Worm (Caenorhabditis elegans) whole organism, L1 larva: ENCODE measurements around the gene ama-1.

Experiments used
- C04F5.9 ChIP-seq: sonication (generic microtip); optimal IDR thresholded peaks from 2 replicates; lab custom pipeline; 2016; ENCODE audit warnings: missing genetic modification characterization, missing compliant biosample characterization
- C16A3.4 ChIP-seq: fragments of 150-350 bp; optimal IDR thresholded peaks from 2 replicates; lab custom pipeline; 2014; ENCODE audit warnings: missing biosample characterization, missing genetic modification characterization
- C34B4.2 ChIP-seq: sonication (generic microtip); optimal IDR thresholded peaks from 2 replicates; lab custom pipeline; 2017; ENCODE audit warnings: mild to moderate bottlenecking, missing genetic modification characterization, missing compliant biosample characterization
- Y116A8C.19 ChIP-seq: sonication (generic microtip); optimal IDR thresholded peaks from 2 replicates; lab custom pipeline; 2016; ENCODE audit warnings: missing compliant biosample characterization, missing genetic modification characterization, borderline replicate concordance
- ceh-82 ChIP-seq, 3 experiments: fragments of 150-350 bp in 1 of 3; sonication (generic microtip) in 2 of 3; optimal IDR thresholded peaks; 2 replicates each; lab custom pipeline; 2014 to 2017; ENCODE audit warnings: missing biosample characterization in 3 of 3, missing genetic modification characterization in 3 of 3
- ceh-88 ChIP-seq: fragments of 200-800 bp; sonication (Bioruptor generic); IDR thresholded peaks from 2 replicates; pipeline ENCODE4 v1.3.6; 2022; ENCODE audit warnings: missing genetic modification characterization, missing compliant biosample characterization
- ces-1 ChIP-seq: fragments of 150-350 bp; optimal IDR thresholded peaks from 2 replicates; lab custom pipeline; 2014; ENCODE audit warnings: missing biosample characterization, missing genetic modification reagents, missing genetic modification characterization
- dsc-1 ChIP-seq: sonication (generic microtip); optimal IDR thresholded peaks from 2 replicates; lab custom pipeline; 2016; ENCODE audit warnings: mild to moderate bottlenecking, missing genetic modification characterization, missing compliant biosample characterization
- egl-13 ChIP-seq: sonication (generic microtip); optimal IDR thresholded peaks from 2 replicates; lab custom pipeline; 2016; ENCODE audit warnings: missing genotype, missing genetic modification reagents, missing genetic modification characterization, missing compliant biosample characterization
- egl-27 ChIP-seq, 2 experiments: fragments of 150-350 bp in 1 of 2; sonication (generic microtip); optimal IDR thresholded peaks; 3 replicates each; lab custom pipeline; 2017 to 2018; ENCODE audit warnings: missing biosample characterization in 2 of 2, missing genetic modification characterization in 2 of 2, missing genetic modification reagents in 2 of 2
- elt-2 ChIP-seq: sonication (generic microtip); optimal IDR thresholded peaks from 2 replicates; lab custom pipeline; 2016; ENCODE audit warnings: missing genetic modification characterization, mild to moderate bottlenecking, inconsistent platforms, missing compliant biosample characterization, missing genetic modification reagents
- ets-5 ChIP-seq: fragments of 200-800 bp; sonication (Bioruptor generic); IDR thresholded peaks from 2 replicates; pipeline ENCODE4 v1.3.6; 2022; ENCODE audit warnings: missing genetic modification characterization, missing compliant biosample characterization
- fkh-8 ChIP-seq: sonication (generic microtip); optimal IDR thresholded peaks from 2 replicates; lab custom pipeline; 2016; ENCODE audit warnings: mild to moderate bottlenecking, missing genetic modification characterization, missing compliant biosample characterization
- hpl-2 ChIP-seq: fragments of 150-350 bp; optimal IDR thresholded peaks from 2 replicates; lab custom pipeline; 2014; ENCODE audit warnings: missing biosample characterization, missing genetic modification reagents, missing genetic modification characterization
- lin-14 ChIP-seq: fragments of 200-800 bp; sonication (Bioruptor generic); optimal IDR thresholded peaks from 2 replicates; lab custom pipeline; 2018; ENCODE audit warnings: mild to moderate bottlenecking, missing genetic modification characterization, moderate library complexity, missing compliant biosample characterization
- lin-35 ChIP-seq, 2 experiments: fragments of 150-350 bp; optimal IDR thresholded peaks; 2 replicates each; lab custom pipeline; 2014; ENCODE audit warnings: missing biosample characterization in 2 of 2, missing genetic modification characterization in 2 of 2, missing genetic modification reagents in 2 of 2
- lin-39 ChIP-seq: fragments of 150-350 bp; optimal IDR thresholded peaks from 2 replicates; lab custom pipeline; 2014; ENCODE audit warnings: missing biosample characterization, missing genetic modification reagents, missing genetic modification characterization
- mdl-1 ChIP-seq, 2 experiments: fragments of 150-350 bp; optimal IDR thresholded peaks; 2 replicates each; lab custom pipeline; 2014 to 2017; ENCODE audit warnings: missing biosample characterization in 2 of 2, missing genetic modification characterization in 2 of 2, inconsistent platforms in 1 of 2
- nhr-11 ChIP-seq: fragments of 150-350 bp; optimal IDR thresholded peaks from 2 replicates; lab custom pipeline; 2014; ENCODE audit warnings: missing biosample characterization, missing genetic modification characterization
- nhr-12 ChIP-seq: sonication (generic microtip); optimal IDR thresholded peaks from 2 replicates; lab custom pipeline; 2017; ENCODE audit warnings: missing biosample characterization, missing genetic modification characterization
- nhr-20 ChIP-seq: sonication (generic microtip); optimal IDR thresholded peaks from 2 replicates; lab custom pipeline; 2016; ENCODE audit warnings: mild to moderate bottlenecking, missing genetic modification characterization, missing compliant biosample characterization
- nhr-28 ChIP-seq: fragments of 150-350 bp; optimal IDR thresholded peaks from 2 replicates; lab custom pipeline; 2014; ENCODE audit warnings: missing biosample characterization, missing genetic modification characterization
- nhr-71 ChIP-seq: sonication (generic microtip); optimal IDR thresholded peaks from 2 replicates; lab custom pipeline; 2016; ENCODE audit warnings: mild to moderate bottlenecking, missing genetic modification characterization, moderate library complexity, missing compliant biosample characterization
- nhr-76 ChIP-seq: sonication (generic microtip); optimal IDR thresholded peaks from 2 replicates; lab custom pipeline; 2017; ENCODE audit warnings: missing biosample characterization, missing genetic modification characterization
- nhr-84 ChIP-seq: sonication (generic microtip); optimal IDR thresholded peaks from 2 replicates; lab custom pipeline; 2017; ENCODE audit warnings: missing biosample characterization, missing genetic modification characterization
- pag-3 ChIP-seq: sonication (generic microtip); optimal IDR thresholded peaks from 2 replicates; lab custom pipeline; 2017; ENCODE audit warnings: missing genetic modification characterization, mild to moderate bottlenecking, missing compliant biosample characterization, antibody characterized with exemption, borderline replicate concordance; ENCODE audit not compliant: insufficient read depth
- pqm-1 ChIP-seq: sonication (generic microtip); optimal IDR thresholded peaks from 3 replicates; lab custom pipeline; 2017; ENCODE audit warnings: missing biosample characterization, missing genetic modification characterization
- rnt-1 ChIP-seq: sonication (generic microtip); optimal IDR thresholded peaks from 2 replicates; lab custom pipeline; 2016; ENCODE audit warnings: mild to moderate bottlenecking, missing genetic modification characterization, moderate library complexity, missing compliant biosample characterization
- skn-1 ChIP-seq: fragments of 150-350 bp; optimal IDR thresholded peaks from 2 replicates; lab custom pipeline; 2014; ENCODE audit warnings: missing biosample characterization, missing genetic modification characterization
- sox-4 ChIP-seq: sonication (generic microtip); optimal IDR thresholded peaks from 2 replicates; lab custom pipeline; 2016; ENCODE audit warnings: missing genetic modification characterization, missing compliant biosample characterization
- sptf-1 ChIP-seq: fragments of 150-350 bp; optimal IDR thresholded peaks from 2 replicates; lab custom pipeline; 2014; ENCODE audit warnings: missing biosample characterization, missing genetic modification characterization
- sup-37 ChIP-seq: fragments of 200-800 bp; sonication (Bioruptor generic); optimal IDR thresholded peaks from 2 replicates; lab custom pipeline; 2018; ENCODE audit warnings: mild to moderate bottlenecking, missing genetic modification characterization, missing compliant biosample characterization
- tbx-2 ChIP-seq: sonication (generic microtip); optimal IDR thresholded peaks from 2 replicates; lab custom pipeline; 2016; ENCODE audit warnings: missing genetic modification characterization, missing compliant biosample characterization
- tlp-1 ChIP-seq: fragments of 150-350 bp; optimal IDR thresholded peaks from 2 replicates; lab custom pipeline; 2014; ENCODE audit warnings: missing biosample characterization, missing genetic modification characterization
- unc-62 ChIP-seq: fragments of 150-350 bp; optimal IDR thresholded peaks from 2 replicates; lab custom pipeline; 2014; ENCODE audit warnings: missing biosample characterization, missing genetic modification reagents, missing genetic modification characterization
- zag-1 ChIP-seq: fragments of 150-350 bp; optimal IDR thresholded peaks from 2 replicates; lab custom pipeline; 2014; ENCODE audit warnings: missing biosample characterization, missing genetic modification characterization
- zip-4 ChIP-seq: fragments of 200-800 bp; sonication (Bioruptor generic); optimal IDR thresholded peaks from 2 replicates; lab custom pipeline; 2018; ENCODE audit warnings: mild to moderate bottlenecking, missing genetic modification characterization, moderate library complexity, missing compliant biosample characterization
- ztf-4 ChIP-seq: fragments of 150-350 bp; optimal IDR thresholded peaks from 2 replicates; lab custom pipeline; 2014; ENCODE audit warnings: missing biosample characterization, missing genetic modification characterization

ama-1 gene

ce11 chrIV:4247770-4248169 is at the start of gene ama-1:
TSS of gene ama-1 (plus strand) at chrIV:4248070.
- TF ChIP-seq ces-1 (GFP tag; lab: Kevin White, UChicago) (no peak), zag-1 (tag; lab: Kevin White, UChicago) (no peak)

- peak; percentile 21 for TF ChIP-seq fkh-8
- TF ChIP-seq ceh-88, result no peak
- no peak for TF ChIP-seq lin-39 (tag; lab: Kevin White, UChicago)
Observed at ce11 chrIV:4204275-4204674, 43.6 kb upstream of the ama-1 start, which contains the start of gene pax-2. TSS of gene pax-2 (minus strand) at chrIV:4204375.

ce11 chrIV:4207088-4207487 is 40.8 kb upstream of the ama-1 start, which contains the start of gene osgn-1:
TSS of gene osgn-1 (plus strand) at chrIV:4207388.
- TF ChIP-seq ztf-4 (no peak), C34B4.2 (tag; lab: Kevin White, UChicago) (no peak), mdl-1 (tag; optimal IDR thresholded peaks at IDR 0.05; lab: Kevin White, UChicago) (no peak), lin-14 (GFP tag; lab: Kevin White, UChicago) (no peak), elt-2 (tag; lab: Kevin White, UChicago) (no peak), dsc-1 (tag; lab: Kevin White, UChicago) (no peak), Y116A8C.19 (tag; lab: Kevin White, UChicago) (no peak), ceh-82 (tag; optimal IDR thresholded peaks at IDR 0.05; lab: Kevin White, UChicago) (no peak), rnt-1 (tag; lab: Kevin White, UChicago) (no peak), sox-4 (no peak), C04F5.9 (tag; lab: Kevin White, UChicago) (no peak), unc-62 (GFP tag; lab: Kevin White, UChicago) (no peak), tbx-2 (tag; lab: Kevin White, UChicago) (no peak), nhr-20 (no peak)

ce11 chrIV:4209084-4209483 is 38.8 kb upstream of the ama-1 start:
- peak; percentile 16 for TF ChIP-seq skn-1 (tag; lab: Kevin White, UChicago)
- TF ChIP-seq C34B4.2 (tag; lab: Kevin White, UChicago), result no peak

ce11 chrIV:4210868-4211267 is 37.0 kb upstream of the ama-1 start:
- TF ChIP-seq ceh-82 (tag; optimal IDR thresholded peaks at IDR 0.05; lab: Kevin White, UChicago), result peak in 1 of 3 experiments; percentile 7
- no peak for TF ChIP-seq nhr-28 (tag; lab: Kevin White, UChicago)
- TF ChIP-seq rnt-1 (tag; lab: Kevin White, UChicago), result no peak
- no peak for TF ChIP-seq egl-13 (tag; lab: Kevin White, UChicago)
- no peak for TF ChIP-seq C34B4.2 (tag; lab: Kevin White, UChicago)
- TF ChIP-seq nhr-84 (tag; lab: Kevin White, UChicago), result no peak
- TF ChIP-seq ets-5 (GFP tag; lab: Robert Waterston, UW), result no peak
- no peak for TF ChIP-seq egl-27 (tag; optimal IDR thresholded peaks at IDR 0.05; lab: Kevin White, UChicago)
- peak; percentile 60 for TF ChIP-seq lin-14 (GFP tag; lab: Kevin White, UChicago)
- TF ChIP-seq pqm-1 (tag; lab: Kevin White, UChicago), result no peak
- TF ChIP-seq dsc-1 (tag; lab: Kevin White, UChicago), result no peak
- no peak for TF ChIP-seq zip-4 (GFP tag; lab: Kevin White, UChicago)
- no peak for TF ChIP-seq ceh-88
- TF ChIP-seq skn-1 (tag; lab: Kevin White, UChicago), result peak; percentile 13
- no peak for TF ChIP-seq pag-3
- no peak for TF ChIP-seq ztf-4
- no peak for TF ChIP-seq nhr-11 (tag; lab: Kevin White, UChicago)
- no peak for TF ChIP-seq sup-37
- peak; percentile 25 for TF ChIP-seq fkh-8
- TF ChIP-seq nhr-71 (tag; lab: Kevin White, UChicago), result peak; percentile 4
- TF ChIP-seq, all 84 proteins: peak for 5

ce11 chrIV:4212733-4213132 is 35.1 kb upstream of the ama-1 start:
- TF ChIP-seq tlp-1 (no peak), lin-35 (GFP tag; optimal IDR thresholded peaks at IDR 0.05; lab: Kevin White, UChicago) (peak in 1 of 2 experiments; percentile 12), hpl-2 (no peak), rnt-1 (tag; lab: Kevin White, UChicago) (no peak), nhr-71 (tag; lab: Kevin White, UChicago) (peak; percentile 10), zag-1 (tag; lab: Kevin White, UChicago) (no peak), elt-2 (tag; lab: Kevin White, UChicago) (peak; percentile 68), nhr-20 (peak; percentile 11), sptf-1 (tag; lab: Kevin White, UChicago) (no peak), nhr-12 (no peak), mdl-1 (tag; optimal IDR thresholded peaks at IDR 0.05; lab: Kevin White, UChicago) (no peak), C16A3.4 (tag; lab: Kevin White, UChicago) (no peak), nhr-76 (tag; lab: Kevin White, UChicago) (no peak), Y116A8C.19 (tag; lab: Kevin White, UChicago) (no peak)
- TF ChIP-seq, all 84 proteins: peak for 4
